Fruit fly (Drosophila melanogaster): ENCODE data around the gene CG10413.

DNA sequence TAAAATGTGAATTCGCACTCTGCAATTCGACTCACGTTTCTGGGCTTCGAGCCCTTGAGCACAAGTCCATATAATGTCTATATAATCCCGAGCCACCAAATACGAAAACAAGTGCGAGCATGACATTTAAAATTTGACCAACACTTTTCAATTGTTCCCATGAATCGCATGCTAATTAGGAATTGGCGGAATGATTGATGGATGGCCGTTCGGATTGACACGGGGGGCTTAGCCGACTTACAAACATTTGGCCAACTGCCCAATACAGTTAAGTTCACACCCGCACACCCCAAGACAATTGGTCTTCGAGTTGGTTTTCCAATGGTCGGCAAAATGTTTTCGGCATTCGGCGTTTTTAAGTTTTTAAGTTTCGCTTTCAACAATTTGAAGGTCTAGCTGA lies 36.0 kb upstream of the CG10413 start:
- TF ChIP-seq insv (optimal IDR thresholded peaks at IDR 0.05) (no peak), ttk (optimal IDR thresholded peaks at IDR 0.05) (no peak), Sin3A (optimal IDR thresholded peaks at IDR 0.05) (no peak), h (optimal IDR thresholded peaks at IDR 0.05) (no peak), psq (optimal IDR thresholded peaks at IDR 0.05) (no peak), Myc (optimal IDR thresholded peaks at IDR 0.05) (no peak)

Data from Kc167 (cell line).